Fruit fly (Drosophila melanogaster): Measurements from ENCODE around the gene FMRFaR.
A peak's percentile ranks its signal among the peaks of the same experiment; 100 is the strongest.

FMRFaR gene

dm6 chr3L:3042150-3043049 lies 40.9 kb downstream of the FMRFaR start, which contains the start of gene Prx4 (continued):
- TF ChIP-seq az2 (GFP tag; optimal IDR thresholded peaks at IDR 0.05) (peak; percentile 62), CG10267 (tag; optimal IDR thresholded peaks at IDR 0.05) (peak; percentile 54), her (GFP tag; optimal IDR thresholded peaks at IDR 0.05) (no peak), esg (GFP tag; conservative IDR thresholded peaks at IDR 0.05) (peak; percentile 70), B-H2 (GFP tag; optimal IDR thresholded peaks at IDR 0.05) (no peak), CG7786 (GFP tag; optimal IDR thresholded peaks at IDR 0.05) (no peak), dm (GFP tag; optimal IDR thresholded peaks at IDR 0.05) (no peak), vnd (GFP tag; IDR thresholded peaks at IDR 0.05; ENCODE audit: partially characterized antibody) (no peak), lov (optimal IDR thresholded peaks at IDR 0.05) (no peak), lov (GFP tag; IDR thresholded peaks at IDR 0.05) (no peak), CG4328 (GFP tag; optimal IDR thresholded peaks at IDR 0.05) (no peak), C15 (GFP tag; IDR thresholded peaks at IDR 0.05) (0 out of 3 replicates have a peak, but pooled peaks have one; percentile 63), Fer1 (GFP tag; optimal IDR thresholded peaks at IDR 0.05) (peak; percentile 73), vvl (GFP tag; IDR thresholded peaks at IDR 0.05) (peak; percentile 88; the same call in 1 of the 2 replicates), CG7556 (GFP tag; optimal IDR thresholded peaks at IDR 0.05) (peak; percentile 67), CrebB (tag; optimal IDR thresholded peaks at IDR 0.05) (peak; percentile 23), H2.0 (GFP tag; IDR thresholded peaks at IDR 0.05) (peak; percentile 56), Lhr (GFP tag; optimal IDR thresholded peaks at IDR 0.05) (no peak), CG6683 (GFP tag; optimal IDR thresholded peaks at IDR 0.05) (peak; percentile 48), CG9817 (tag; optimal IDR thresholded peaks at IDR 0.05) (peak; percentile 64), Dbx (GFP tag; IDR thresholded peaks at IDR 0.05) (peak; percentile 70; the same call in 2 of the 3 replicates), lab (GFP tag; optimal IDR thresholded peaks at IDR 0.05) (peak; percentile 86), gro (GFP tag; optimal IDR thresholded peaks at IDR 0.05) (no peak), CG12155 (GFP tag; optimal IDR thresholded peaks at IDR 0.05) (peak; percentile 66), HLH54F (GFP tag; optimal IDR thresholded peaks at IDR 0.05) (peak; percentile 33), unc-4 (GFP tag; IDR thresholded peaks at IDR 0.05; ENCODE audit: partially characterized antibody) (no peak), Awh (GFP tag; IDR thresholded peaks at IDR 0.05) (peak; percentile 86), chm (GFP tag; IDR thresholded peaks at IDR 0.05) (peak; percentile 69), gfzf (GFP tag; optimal IDR thresholded peaks at IDR 0.05) (peak; percentile 87), ato (GFP tag; IDR thresholded peaks at IDR 0.05; ENCODE audit: partially characterized antibody) (no peak), eve (GFP tag; optimal IDR thresholded peaks at IDR 0.05) (no peak), CG14014 (GFP tag; IDR thresholded peaks at IDR 0.05) (peak; percentile 78), CG2889 (GFP tag; IDR thresholded peaks at IDR 0.05) (peak; percentile 63; the same call in 1 of the 3 replicates), vfl (GFP tag; optimal IDR thresholded peaks at IDR 0.05) (peak; percentile 36), CG4820 (GFP tag; optimal IDR thresholded peaks at IDR 0.05) (peak; percentile 31), cato (GFP tag; optimal IDR thresholded peaks at IDR 0.05; ENCODE audit: borderline replicate concordance) (no peak), CG8359 (GFP tag; optimal IDR thresholded peaks at IDR 0.05; ENCODE audit: borderline replicate concordance) (no peak), pho (GFP tag; optimal IDR thresholded peaks at IDR 0.05) (no peak), stc (GFP tag; IDR thresholded peaks at IDR 0.05) (peak; percentile 80), CG12659 (GFP tag; optimal IDR thresholded peaks at IDR 0.05) (peak; percentile 63), CG10654 (GFP tag; optimal IDR thresholded peaks at IDR 0.05) (peak; percentile 39), prd (optimal IDR thresholded peaks at IDR 0.05) (no peak), prd (GFP tag; IDR thresholded peaks at IDR 0.05) (peak; percentile 79), jumu (GFP tag; optimal IDR thresholded peaks at IDR 0.05) (peak; percentile 26), yki (optimal IDR thresholded peaks at IDR 0.05) (no peak), CG12942 (GFP tag; optimal IDR thresholded peaks at IDR 0.05) (peak; percentile 30), NC2α (GFP tag; optimal IDR thresholded peaks at IDR 0.05) (no peak), CG10979 (tag; optimal IDR thresholded peaks at IDR 0.05) (peak; percentile 69), kay (GFP tag; optimal IDR thresholded peaks at IDR 0.05) (no peak), knrl (GFP tag; IDR thresholded peaks at IDR 0.05; ENCODE audit: partially characterized antibody) (no peak)
